Worm (Caenorhabditis elegans) whole organism, L4/young adult: Measurements from ENCODE around the gene F56D5.9.

Experiments used
- W03F9.2 ChIP-seq: fragments of 150-350 bp; optimal IDR thresholded peaks from 2 replicates; lab custom pipeline; 2014; ENCODE audit warnings: missing biosample characterization, missing genetic modification characterization
- dao-5 ChIP-seq: sonication (generic microtip); optimal IDR thresholded peaks from 2 replicates; lab custom pipeline; 2016; ENCODE audit warnings: missing genotype, missing genetic modification characterization, moderate library complexity, missing compliant biosample characterization
- him-1 ChIP-seq: sonication (generic microtip); optimal IDR thresholded peaks from 2 replicates; lab custom pipeline; 2016; ENCODE audit warnings: missing genotype, missing genetic modification reagents, missing genetic modification characterization, missing compliant biosample characterization

Gene F56D5.9

ce11 chrIV:9381136-9381535 lies 41.2 kb downstream of the F56D5.9 start, which contains the start of gene C10C5.5:
C10C5.5 (plus strand) TSS chrIV:9381436.
- TF ChIP-seq dao-5 (tag; lab: Kevin White, UChicago): no peak
- TF ChIP-seq W03F9.2 (tag; lab: Kevin White, UChicago): no peak
- TF ChIP-seq him-1 (tag; lab: Kevin White, UChicago): no peak

- TF ChIP-seq W03F9.2 (tag; lab: Kevin White, UChicago): no peak
- no peak for TF ChIP-seq dao-5 (tag; lab: Kevin White, UChicago)
- TF ChIP-seq him-1 (tag; lab: Kevin White, UChicago): no peak
Measured at ce11 chrIV:9378272-9378671, 44.0 kb downstream of the F56D5.9 start, which contains the start of gene C10C5.4. C10C5.4 (plus strand) TSS chrIV:9378552.

- TF ChIP-seq W03F9.2 (tag; lab: Kevin White, UChicago) (no peak), him-1 (tag; lab: Kevin White, UChicago) (no peak), dao-5 (tag; lab: Kevin White, UChicago) (no peak)
Measured at ce11 chrIV:9376550-9376949, 45.8 kb downstream of the F56D5.9 start.

- TF ChIP-seq him-1 (tag; lab: Kevin White, UChicago) (no peak), dao-5 (tag; lab: Kevin White, UChicago) (no peak)
Measured at ce11 chrIV:9374529-9374928, 47.8 kb downstream of the F56D5.9 start, which contains the start of gene C10C5.3. C10C5.3 (plus strand) TSS chrIV:9374829.

ce11 chrIV:9371126-9371525 lies 51.2 kb downstream of the F56D5.9 start, which contains the start of gene fbxc-58:
fbxc-58 (plus strand) TSS chrIV:9371508.
- TF ChIP-seq dao-5 (tag; lab: Kevin White, UChicago) (no peak), W03F9.2 (tag; lab: Kevin White, UChicago) (no peak), him-1 (tag; lab: Kevin White, UChicago) (no peak)
